Fruit fly (Drosophila melanogaster) whole organism, embryonic: ENCODE data around the gene Osi14.

Experiments used
- CG10209 ChIP-seq: fragments of 200-800 bp; sonication (Bioruptor generic); optimal IDR thresholded peaks from 3 replicates; lab custom pipeline; 2017; ENCODE audit warnings: missing biosample characterization, mild to moderate bottlenecking, missing genetic modification characterization, missing genetic modification reagents
- CG11085 ChIP-seq: fragments of 200-800 bp; sonication (Bioruptor generic); IDR thresholded peaks from 2 replicates; pipeline ENCODE4 v1.3.6; 2022; ENCODE audit warnings: missing biosample characterization, missing genetic modification characterization
- CG11247 ChIP-seq: fragments of 200-800 bp; sonication (Bioruptor generic); IDR thresholded peaks from 2 replicates; pipeline ENCODE4 v1.3.6; 2022; ENCODE audit warnings: missing biosample characterization, missing genetic modification characterization
- CG11560 ChIP-seq: fragments of 200-800 bp; sonication (Bioruptor generic); IDR thresholded peaks from 3 replicates; pipeline ENCODE4 v1.3.6; 2022; ENCODE audit warnings: missing biosample characterization, missing genetic modification characterization
- CG12744 ChIP-seq: fragments of 200-800 bp; sonication (Bioruptor generic); optimal IDR thresholded peaks from 2 replicates; lab custom pipeline; 2016; ENCODE audit warnings: missing biosample characterization, missing genetic modification characterization
- CG12769 ChIP-seq: fragments of 200-800 bp; sonication (Bioruptor generic); optimal IDR thresholded peaks from 2 replicates; lab custom pipeline; 2019; ENCODE audit warnings: missing biosample characterization, mild to moderate bottlenecking, missing genetic modification characterization, moderate library complexity
- CG13287 ChIP-seq: fragments of 200-800 bp; sonication (Bioruptor generic); IDR thresholded peaks from 2 replicates; pipeline ENCODE4 v1.3.6; 2022; ENCODE audit warnings: missing biosample characterization, missing genetic modification characterization; ENCODE audit not compliant: partially characterized antibody
- CG15479 ChIP-seq: fragments of 200-800 bp; sonication (Bioruptor generic); optimal IDR thresholded peaks from 3 replicates; lab custom pipeline; 2019; ENCODE audit warnings: missing biosample characterization, mild to moderate bottlenecking, missing genetic modification characterization, moderate library complexity
- CG15514 ChIP-seq: fragments of 200-800 bp; sonication (Bioruptor generic); optimal IDR thresholded peaks from 3 replicates; lab custom pipeline; 2017; ENCODE audit warnings: missing biosample characterization, missing genetic modification characterization, mild to moderate bottlenecking, moderate library complexity, missing genetic modification reagents
- CG16779 ChIP-seq: fragments of 200-800 bp; sonication (Bioruptor generic); IDR thresholded peaks from 2 replicates; pipeline ENCODE4 v1.3.6; 2022; ENCODE audit warnings: missing biosample characterization, missing genetic modification characterization
- CG17802 ChIP-seq: fragments of 200-800 bp; sonication (Bioruptor generic); optimal IDR thresholded peaks from 2 replicates; lab custom pipeline; 2018; ENCODE audit warnings: missing biosample characterization, mild to moderate bottlenecking, missing genetic modification characterization, moderate library complexity
- CG17829 ChIP-seq: fragments of 200-800 bp; optimal IDR thresholded peaks from 2 replicates; lab custom pipeline; 2019; ENCODE audit warnings: missing biosample characterization, mild to moderate bottlenecking, missing genetic modification characterization, moderate library complexity
- CG2678 ChIP-seq: fragments of 200-800 bp; sonication (Bioruptor generic); optimal IDR thresholded peaks from 3 replicates; lab custom pipeline; 2019; ENCODE audit warnings: missing biosample characterization, mild to moderate bottlenecking, missing genetic modification characterization, moderate library complexity
- CG33557 ChIP-seq: fragments of 200-800 bp; sonication (Bioruptor generic); optimal IDR thresholded peaks from 2 replicates; lab custom pipeline; 2019; ENCODE audit warnings: missing biosample characterization, mild to moderate bottlenecking, missing genetic modification characterization, moderate library complexity
- CG4360 ChIP-seq: fragments of 200-800 bp; sonication (Bioruptor generic); IDR thresholded peaks from 2 replicates; pipeline ENCODE4 v1.3.6; 2022; ENCODE audit warnings: missing biosample characterization, missing genetic modification characterization
- CG4404 ChIP-seq: fragments of 200-800 bp; sonication (Bioruptor generic); IDR thresholded peaks from 2 replicates; pipeline ENCODE4 v1.3.6; 2022; ENCODE audit warnings: missing biosample characterization, missing genetic modification characterization
- CG4854 ChIP-seq: fragments of 200-800 bp; sonication (Bioruptor generic); optimal IDR thresholded peaks from 2 replicates; lab custom pipeline; 2016; ENCODE audit warnings: missing biosample characterization, missing genetic modification characterization, inconsistent platforms
- CG6791 ChIP-seq: fragments of 200-800 bp; sonication (Bioruptor generic); IDR thresholded peaks from 3 replicates; pipeline ENCODE4 v1.3.6; 2022; ENCODE audit warnings: missing biosample characterization, missing genetic modification characterization; ENCODE audit not compliant: partially characterized antibody
- CG8388 ChIP-seq: fragments of 200-800 bp; sonication (Bioruptor generic); optimal IDR thresholded peaks from 2 replicates; lab custom pipeline; 2019; ENCODE audit warnings: missing biosample characterization, mild to moderate bottlenecking, missing genetic modification characterization, moderate library complexity
- CrebB ChIP-seq: fragments of 200-800 bp; sonication (Bioruptor generic); optimal IDR thresholded peaks from 3 replicates; lab custom pipeline; 2018; ENCODE audit warnings: missing biosample characterization, mild to moderate bottlenecking, missing genetic modification characterization
- ERR ChIP-seq: fragments of 200-800 bp; sonication (Bioruptor generic); optimal IDR thresholded peaks from 2 replicates; lab custom pipeline; 2016; ENCODE audit warnings: missing biosample characterization, missing genetic modification characterization
- HmgD ChIP-seq: fragments of 200-800 bp; sonication (Bioruptor generic); optimal IDR thresholded peaks from 3 replicates; lab custom pipeline; 2016; ENCODE audit warnings: missing biosample characterization, missing genetic modification characterization
- Med ChIP-seq: fragments of 200-800 bp; sonication (Bioruptor generic); peaks from one replicate; lab custom pipeline; 2016; ENCODE audit warnings: missing biosample characterization, missing genetic modification characterization, mild to moderate bottlenecking, inconsistent platforms, moderate library complexity
- Meics ChIP-seq: fragments of 200-800 bp; sonication (Bioruptor generic); optimal IDR thresholded peaks from 2 replicates; lab custom pipeline; 2017; ENCODE audit warnings: missing biosample characterization, mild to moderate bottlenecking, missing genetic modification characterization
- Mes4 ChIP-seq: fragments of 200-800 bp; sonication (Bioruptor generic); optimal IDR thresholded peaks from 2 replicates; lab custom pipeline; 2016; ENCODE audit warnings: missing biosample characterization, missing genetic modification characterization
- Mrtf ChIP-seq: fragments of 200-800 bp; sonication (Bioruptor generic); IDR thresholded peaks from 3 replicates; pipeline ENCODE4 v1.3.6; 2022; ENCODE audit warnings: missing biosample characterization, missing genetic modification characterization
- Opbp ChIP-seq: fragments of 200-800 bp; sonication (Bioruptor generic); IDR thresholded peaks from 3 replicates; pipeline ENCODE4 v1.3.6; 2022; ENCODE audit warnings: missing biosample characterization, missing genetic modification characterization; ENCODE audit not compliant: partially characterized antibody
- Optix ChIP-seq: fragments of 200-800 bp; sonication (Bioruptor generic); IDR thresholded peaks from 3 replicates; pipeline ENCODE4 v1.3.6; 2022; ENCODE audit warnings: missing biosample characterization, missing genetic modification characterization
- Stat92E ChIP-seq, 3 experiments: fragments of >200 bp in 2 of 3; fragments of 200-800 bp in 1 of 3; sonication (Bioruptor generic) in 1 of 3; optimal IDR thresholded peaks; 2 replicates each; lab custom pipeline; 2017 to 2019; ENCODE audit warnings: missing biosample characterization in 3 of 3, missing genetic modification characterization in 3 of 3, mild to moderate bottlenecking in 1 of 3, moderate library complexity in 1 of 3
- Xbp1 ChIP-seq: fragments of 200-800 bp; sonication (Bioruptor generic); optimal IDR thresholded peaks from 3 replicates; lab custom pipeline; 2016; ENCODE audit warnings: missing biosample characterization, mild to moderate bottlenecking, missing genetic modification characterization
- ase ChIP-seq: fragments of 200-800 bp; sonication (Bioruptor generic); IDR thresholded peaks from 3 replicates; pipeline ENCODE4 v1.3.6; 2022; ENCODE audit warnings: missing biosample characterization, missing genetic modification characterization
- cas ChIP-seq: fragments of 200-800 bp; sonication (Bioruptor generic); IDR thresholded peaks from 2 replicates; pipeline ENCODE4 v1.3.6; 2022; ENCODE audit warnings: missing biosample characterization, missing genetic modification characterization
- dimm ChIP-seq: fragments of 200-800 bp; sonication (Bioruptor generic); IDR thresholded peaks from 2 replicates; pipeline ENCODE4 v1.3.6; 2022; ENCODE audit warnings: missing biosample characterization, missing genetic modification characterization
- dpn ChIP-seq, 2 experiments: fragments of 200-800 bp; sonication (Bioruptor generic); optimal IDR thresholded peaks; 3 replicates each; lab custom pipeline; 2016; ENCODE audit warnings: missing biosample characterization in 2 of 2, missing genetic modification characterization in 2 of 2
- dysf ChIP-seq: fragments of 200-800 bp; sonication (Bioruptor generic); IDR thresholded peaks from 3 replicates; pipeline ENCODE4 v1.3.6; 2022; ENCODE audit warnings: missing biosample characterization, missing genetic modification characterization
- fd3F ChIP-seq: fragments of 200-800 bp; sonication (Bioruptor generic); optimal IDR thresholded peaks from 2 replicates; lab custom pipeline; 2018; ENCODE audit warnings: missing biosample characterization, mild to moderate bottlenecking, missing genetic modification characterization, moderate library complexity
- gce ChIP-seq: fragments of 200-800 bp; sonication (Bioruptor generic); IDR thresholded peaks from 3 replicates; pipeline ENCODE4 v1.3.6; 2022; ENCODE audit warnings: missing biosample characterization, missing genetic modification characterization
- gem ChIP-seq: fragments of 200-800 bp; sonication (Bioruptor generic); optimal IDR thresholded peaks from 2 replicates; lab custom pipeline; 2019; ENCODE audit warnings: missing biosample characterization, mild to moderate bottlenecking, missing genetic modification characterization, moderate library complexity
- ken ChIP-seq: fragments of 200-800 bp; sonication (Bioruptor generic); IDR thresholded peaks from 3 replicates; pipeline ENCODE4 v1.3.6; 2022; ENCODE audit warnings: missing biosample characterization, missing genetic modification characterization
- mam ChIP-seq: fragments of 200-800 bp; sonication (Bioruptor generic); optimal IDR thresholded peaks from 3 replicates; lab custom pipeline; 2016; ENCODE audit warnings: missing biosample characterization, missing genetic modification characterization
- pb ChIP-seq: fragments of 200-800 bp; sonication (Bioruptor generic); optimal IDR thresholded peaks from 3 replicates; lab custom pipeline; 2016; ENCODE audit warnings: missing biosample characterization, missing genetic modification characterization
- ro ChIP-seq: fragments of 200-800 bp; sonication (Bioruptor generic); IDR thresholded peaks from 2 replicates; pipeline ENCODE4 v1.3.6; 2022; ENCODE audit warnings: missing biosample characterization, missing genetic modification characterization
- sd ChIP-seq: fragments of 200-800 bp; sonication (Bioruptor generic); optimal IDR thresholded peaks from 3 replicates; lab custom pipeline; 2018; ENCODE audit warnings: missing biosample characterization, mild to moderate bottlenecking, missing genetic modification characterization, moderate library complexity
- tna ChIP-seq: fragments of 200-800 bp; sonication (Bioruptor generic); IDR thresholded peaks from 2 replicates; pipeline ENCODE4 v1.3.6; 2022; ENCODE audit warnings: missing biosample characterization, missing genetic modification characterization; ENCODE audit not compliant: partially characterized antibody
- trh ChIP-seq: fragments of 200-800 bp; sonication (Bioruptor generic); optimal IDR thresholded peaks from 2 replicates; lab custom pipeline; 2016; ENCODE audit warnings: missing biosample characterization, missing genetic modification characterization
- ttk ChIP-seq: fragments of 200-800 bp; sonication (Bioruptor generic); IDR thresholded peaks from 2 replicates; pipeline ENCODE4 v2.1.2; 2022; ENCODE audit warnings: missing biosample characterization, missing genetic modification characterization
- wek ChIP-seq: fragments of 200-800 bp; sonication (Bioruptor generic); optimal IDR thresholded peaks from 3 replicates; lab custom pipeline; 2018; ENCODE audit warnings: missing biosample characterization, mild to moderate bottlenecking, missing genetic modification characterization, moderate library complexity

Osi14 gene

DNA sequence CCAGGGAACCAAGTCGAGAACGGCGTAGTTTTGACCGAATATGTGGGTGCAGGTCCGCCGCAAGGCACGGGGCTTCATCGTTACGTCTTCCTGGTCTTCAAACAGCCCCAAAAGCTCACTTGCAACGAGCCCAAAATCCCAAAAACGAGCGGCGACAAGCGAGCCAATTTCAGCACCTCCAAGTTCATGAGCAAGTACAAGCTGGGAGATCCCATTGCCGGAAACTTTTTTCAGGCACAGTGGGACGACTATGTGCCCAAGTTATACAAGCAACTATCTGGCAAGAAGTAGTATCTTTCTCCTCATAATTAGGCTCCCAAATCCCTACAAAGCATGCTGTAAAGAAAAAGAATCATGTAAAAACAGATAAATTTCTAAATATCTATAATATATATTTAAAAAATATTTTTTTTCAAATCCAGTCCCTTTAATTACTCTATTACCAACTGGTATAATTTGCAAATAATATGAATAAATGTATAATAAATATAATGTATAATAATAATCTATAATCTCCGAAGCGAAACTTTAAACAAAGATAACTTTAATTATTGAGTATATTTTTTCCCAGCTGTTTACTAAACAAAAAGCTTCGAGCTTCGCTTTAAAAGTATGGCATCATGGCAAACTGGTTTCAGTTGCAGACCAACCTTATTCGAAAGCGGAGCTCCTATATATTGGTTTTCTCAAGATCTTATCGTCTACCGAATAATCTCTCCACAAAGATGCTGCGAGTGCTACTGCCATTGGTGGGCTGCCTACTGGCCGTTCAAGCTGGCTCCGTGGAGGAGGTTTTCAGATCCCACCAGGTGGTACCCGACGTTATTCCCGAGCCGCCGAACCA is 44.7 kb downstream of the Osi14 start, which contains the start of gene CG17919 (continued):
- TF ChIP-seq CG12769 (tag; lab: Kevin White, UChicago): peak; percentile 26
- TF ChIP-seq, all 482 proteins: peak for 22

DNA sequence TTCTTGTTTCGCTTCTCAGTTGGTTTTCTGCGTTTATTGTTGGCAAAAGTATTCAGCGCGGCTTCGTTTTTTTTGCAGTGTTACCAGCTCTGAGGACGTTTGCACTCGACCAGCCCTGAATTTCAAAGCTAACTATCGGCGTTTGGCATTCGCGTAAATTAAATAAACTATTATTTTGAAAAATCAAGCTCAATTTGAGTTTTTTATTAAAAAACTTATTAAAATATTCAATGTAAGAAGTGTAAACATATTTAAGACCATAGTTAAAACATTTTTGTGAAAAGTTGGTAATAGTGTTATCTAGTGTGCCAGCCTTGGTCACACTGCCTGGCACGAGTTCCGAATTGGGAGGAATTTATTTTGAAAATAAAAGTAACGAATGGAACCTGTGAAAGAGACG is 46.9 kb downstream of the Osi14 start, which contains the start of the genes SmD2 and CG18048:
SmD2 (minus strand) TSS at position 98 of the 400 bp plus-strand sequence.
CG18048 (plus strand) TSS at position 298 of the 400 bp plus-strand sequence.
- no peak for TF ChIP-seq wek (GFP tag; lab: Kevin White, UChicago)
- no peak for TF ChIP-seq CG11247 (GFP tag; lab: Robert Waterston, UW)
- no peak for TF ChIP-seq dysf (GFP tag; lab: Robert Waterston, UW)
- peak; percentile 65; the same call in 1 of the 3 replicates for TF ChIP-seq Opbp (GFP tag; lab: Robert Waterston, UW)
- no peak for TF ChIP-seq ase
- TF ChIP-seq CG13287: peak; percentile 85
- no peak for TF ChIP-seq HmgD (GFP tag; lab: Kevin White, UChicago)
- TF ChIP-seq cas (GFP tag; lab: Robert Waterston, UW): no peak
- no peak for TF ChIP-seq CG17802
- no peak for TF ChIP-seq Mrtf (GFP tag; lab: Robert Waterston, UW)
- TF ChIP-seq Meics (GFP tag; lab: Kevin White, UChicago): peak; percentile 13
- no peak; the same call in 2 of the 3 replicates for TF ChIP-seq CG6791 (GFP tag; lab: Robert Waterston, UW)
- TF ChIP-seq gce: no peak
- peak; percentile 46 for TF ChIP-seq gem (tag; lab: Kevin White, UChicago)
- TF ChIP-seq CG11560 (tag; lab: Robert Waterston, UW): no peak
- TF ChIP-seq CG10209 (GFP tag; lab: Kevin White, UChicago): no peak
- TF ChIP-seq Stat92E (GFP tag; optimal IDR thresholded peaks at IDR 0.05; lab: Kevin White, UChicago): no peak
- TF ChIP-seq tna (GFP tag; lab: Robert Waterston, UW): peak; percentile 43; the same call in 1 of the 2 replicates
- TF ChIP-seq dimm (GFP tag; lab: Robert Waterston, UW): no peak
- peak; percentile 10 for TF ChIP-seq Med (GFP tag; lab: Kevin White, UChicago)
- peak; percentile 80 for TF ChIP-seq sd (tag; lab: Kevin White, UChicago)
- no peak for TF ChIP-seq ro (GFP tag; lab: Robert Waterston, UW)
- TF ChIP-seq Xbp1 (GFP tag; lab: Kevin White, UChicago): peak; percentile 8
- TF ChIP-seq ken: no peak
- TF ChIP-seq trh: no peak
- no peak for TF ChIP-seq CG33557
- TF ChIP-seq CG2678 (tag; lab: Kevin White, UChicago): no peak
- no peak for TF ChIP-seq CG11085 (GFP tag; lab: Robert Waterston, UW)
- no peak for TF ChIP-seq fd3F
- TF ChIP-seq CG4360: no peak
- TF ChIP-seq CG4854 (GFP tag; lab: Kevin White, UChicago): peak; percentile 18
- peak in 1 of 2 experiments; percentile 7 for TF ChIP-seq dpn (GFP tag; optimal IDR thresholded peaks at IDR 0.05; lab: Kevin White, UChicago)
- no peak for TF ChIP-seq CG4404 (GFP tag; lab: Robert Waterston, UW)
- TF ChIP-seq CG12744 (GFP tag; lab: Kevin White, UChicago): no peak
- no peak for TF ChIP-seq CG8388 (GFP tag; lab: Kevin White, UChicago)
- no peak for TF ChIP-seq ttk (GFP tag; lab: Robert Waterston, UW)
- TF ChIP-seq CG15514 (GFP tag; lab: Kevin White, UChicago): peak; percentile 76
- no peak for TF ChIP-seq CG15479 (GFP tag; lab: Kevin White, UChicago)
- no peak for TF ChIP-seq CG16779 (GFP tag; lab: Robert Waterston, UW)
- TF ChIP-seq CG17829 (tag; lab: Kevin White, UChicago): peak; percentile 45
- no peak for TF ChIP-seq mam (GFP tag; lab: Kevin White, UChicago)
- TF ChIP-seq Mes4: no peak
- no peak for TF ChIP-seq CrebB (tag; lab: Kevin White, UChicago)
- TF ChIP-seq ERR (GFP tag; lab: Kevin White, UChicago): no peak
- TF ChIP-seq Optix (GFP tag; lab: Robert Waterston, UW): no peak
- TF ChIP-seq pb (GFP tag; lab: Kevin White, UChicago): no peak
